Fruit fly (Drosophila melanogaster): ENCODE data around the gene CG14507.

Gene CG14507

dm6 chr3R:29256811-29257439, 29.4 kb upstream of the CG14507 start:
- TF ChIP-seq CG8478 (optimal IDR thresholded peaks at IDR 0.05) (no peak), usp (GFP tag; optimal IDR thresholded peaks at IDR 0.05) (no peak), Dll (optimal IDR thresholded peaks at IDR 0.05) (no peak), pan (optimal IDR thresholded peaks at IDR 0.05) (no peak), EcR (GFP tag; optimal IDR thresholded peaks at IDR 0.05) (no peak), psq (optimal IDR thresholded peaks at IDR 0.05) (no peak)

dm6 chr3R:29255963-29256527, 28.5 kb upstream of the CG14507 start, which contains the start of gene CG45544:
CG45544 (plus strand) TSS chr3R:29256485.
- TF ChIP-seq usp (GFP tag; optimal IDR thresholded peaks at IDR 0.05), result no peak
- TF ChIP-seq EcR (GFP tag; optimal IDR thresholded peaks at IDR 0.05), result peak in 1 of 2 experiments; percentile 12
- TF ChIP-seq pan (optimal IDR thresholded peaks at IDR 0.05), result peak; percentile 1

DNA sequence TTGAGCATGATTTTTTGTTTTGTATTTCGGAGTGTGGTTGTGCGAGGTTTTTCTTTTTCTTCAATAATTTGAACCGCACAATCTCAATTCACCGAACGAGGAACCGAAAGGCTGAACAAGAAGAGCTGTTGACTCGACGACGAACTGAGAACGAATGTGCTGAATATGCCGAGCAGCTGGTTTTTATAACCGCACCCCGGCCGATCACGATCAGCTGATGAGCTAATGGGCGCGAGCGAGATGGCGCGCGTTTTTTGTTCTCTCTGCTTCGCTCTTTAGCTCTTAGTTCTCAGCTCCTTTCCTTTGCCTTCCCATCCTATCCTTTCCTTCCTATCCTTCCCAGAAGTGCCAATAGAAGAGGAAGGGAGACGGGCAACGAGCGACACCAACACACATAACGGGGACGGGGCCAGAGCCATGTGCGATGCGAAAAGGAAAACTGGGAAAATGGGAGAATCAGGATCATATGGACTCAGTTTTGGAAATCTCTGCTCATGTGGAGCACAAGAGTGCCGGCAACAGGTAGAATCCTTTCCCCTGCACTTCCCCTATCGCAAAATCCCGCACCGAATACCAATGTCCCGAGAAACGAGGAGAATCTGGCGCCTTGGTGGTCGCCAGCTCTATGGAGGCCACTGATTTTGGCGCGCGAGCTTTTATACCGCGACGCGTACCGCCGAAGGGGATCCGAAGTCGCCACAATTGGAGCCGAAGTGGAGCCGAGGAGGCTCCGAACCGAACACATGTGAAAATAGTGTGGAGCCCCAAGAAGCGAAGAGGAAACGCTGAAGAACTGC, 27.8 kb upstream of the CG14507 start, which contains the start of gene stg:
stg (minus strand) TSS at position 635 of the 797 bp plus-strand sequence.
- TF ChIP-seq psq (optimal IDR thresholded peaks at IDR 0.05) (no peak), pan (optimal IDR thresholded peaks at IDR 0.05) (no peak), Dll (optimal IDR thresholded peaks at IDR 0.05) (no peak), CG8478 (optimal IDR thresholded peaks at IDR 0.05) (no peak), usp (GFP tag; optimal IDR thresholded peaks at IDR 0.05) (no peak), EcR (GFP tag; optimal IDR thresholded peaks at IDR 0.05) (no peak)

dm6 chr3R:29254383-29254782, 26.9 kb upstream of the CG14507 start:
- TF ChIP-seq CG8478 (optimal IDR thresholded peaks at IDR 0.05) (no peak), Dll (optimal IDR thresholded peaks at IDR 0.05) (no peak), psq (optimal IDR thresholded peaks at IDR 0.05) (no peak), EcR (GFP tag; optimal IDR thresholded peaks at IDR 0.05) (no peak)

DNA sequence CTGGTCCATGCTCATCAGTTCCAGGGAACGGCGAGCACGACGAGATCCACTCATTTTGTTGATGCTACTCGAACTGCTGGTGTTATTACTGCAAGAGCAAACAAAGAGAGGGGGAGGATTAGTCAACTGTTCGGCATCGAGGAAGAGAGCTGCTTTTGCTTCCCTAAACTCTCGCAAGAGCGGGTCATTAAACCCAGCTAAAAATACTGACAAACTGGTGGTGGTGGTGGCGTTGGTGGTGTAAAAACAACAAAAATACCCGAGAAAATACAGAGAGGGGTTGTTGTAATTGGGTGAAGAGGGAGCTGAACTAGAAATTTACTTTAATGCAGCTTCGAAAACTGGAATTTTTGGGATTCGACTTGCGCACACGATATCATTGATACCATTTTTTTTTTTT, 26.3 kb upstream of the CG14507 start:
- peak in 1 of 2 experiments; percentile 50 for TF ChIP-seq EcR (GFP tag; optimal IDR thresholded peaks at IDR 0.05)
- TF ChIP-seq psq (optimal IDR thresholded peaks at IDR 0.05), result no peak

- TF ChIP-seq pan (optimal IDR thresholded peaks at IDR 0.05) (no peak), psq (optimal IDR thresholded peaks at IDR 0.05) (no peak), Dll (optimal IDR thresholded peaks at IDR 0.05) (no peak), CG8478 (optimal IDR thresholded peaks at IDR 0.05) (no peak), usp (GFP tag; optimal IDR thresholded peaks at IDR 0.05) (no peak), EcR (GFP tag; optimal IDR thresholded peaks at IDR 0.05) (no peak)
Measured at dm6 chr3R:29251418-29251817, 23.9 kb upstream of the CG14507 start.

dm6 chr3R:29250272-29251018, 22.9 kb upstream of the CG14507 start, which contains the start of gene SP1029:
SP1029 (minus strand) TSS chr3R:29250451.
- TF ChIP-seq pan (optimal IDR thresholded peaks at IDR 0.05), result no peak
- TF ChIP-seq psq (optimal IDR thresholded peaks at IDR 0.05), result no peak
- peak in 1 of 2 experiments; percentile 37 for TF ChIP-seq EcR (GFP tag; optimal IDR thresholded peaks at IDR 0.05)

- TF ChIP-seq EcR (GFP tag; optimal IDR thresholded peaks at IDR 0.05) (no peak), pan (optimal IDR thresholded peaks at IDR 0.05) (no peak), Dll (optimal IDR thresholded peaks at IDR 0.05) (no peak), usp (GFP tag; optimal IDR thresholded peaks at IDR 0.05) (no peak), psq (optimal IDR thresholded peaks at IDR 0.05) (no peak), CG8478 (optimal IDR thresholded peaks at IDR 0.05) (no peak)
Measured at dm6 chr3R:29244727-29245126, 17.2 kb upstream of the CG14507 start, which contains the start of gene CG31445. CG31445 (minus strand) TSS chr3R:29244827.

DNA sequence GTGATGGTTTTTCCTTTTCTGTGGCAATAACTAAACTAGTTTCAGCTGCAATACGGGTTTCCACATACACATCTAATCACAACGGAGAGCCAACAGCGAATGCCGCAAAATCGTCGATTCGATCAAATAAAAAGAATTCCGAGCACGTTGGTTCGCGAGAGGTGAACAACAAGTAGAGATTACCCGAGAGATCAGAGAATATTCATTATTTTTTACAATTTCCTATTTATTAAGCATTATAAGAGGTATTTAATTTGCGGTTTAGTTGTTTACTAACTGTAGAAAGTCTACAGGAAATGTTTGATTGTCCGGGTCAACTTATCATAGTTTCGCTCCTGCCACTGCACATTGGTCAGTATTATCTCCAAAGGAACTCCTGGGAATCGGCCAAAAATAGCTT, 11.1 kb upstream of the CG14507 start, which contains the start of gene CG11951:
CG11951 (minus strand) TSS at position 101 of the 400 bp plus-strand sequence.
- TF ChIP-seq Dll (optimal IDR thresholded peaks at IDR 0.05) (no peak), usp (GFP tag; optimal IDR thresholded peaks at IDR 0.05) (no peak)

- TF ChIP-seq usp (GFP tag; optimal IDR thresholded peaks at IDR 0.05) (no peak), Dll (optimal IDR thresholded peaks at IDR 0.05) (no peak), CG8478 (optimal IDR thresholded peaks at IDR 0.05) (no peak), EcR (GFP tag; optimal IDR thresholded peaks at IDR 0.05) (no peak), psq (optimal IDR thresholded peaks at IDR 0.05) (no peak), pan (optimal IDR thresholded peaks at IDR 0.05) (no peak)
Measured at dm6 chr3R:29230552-29231102, 3.1 kb upstream of the CG14507 start.

DNA sequence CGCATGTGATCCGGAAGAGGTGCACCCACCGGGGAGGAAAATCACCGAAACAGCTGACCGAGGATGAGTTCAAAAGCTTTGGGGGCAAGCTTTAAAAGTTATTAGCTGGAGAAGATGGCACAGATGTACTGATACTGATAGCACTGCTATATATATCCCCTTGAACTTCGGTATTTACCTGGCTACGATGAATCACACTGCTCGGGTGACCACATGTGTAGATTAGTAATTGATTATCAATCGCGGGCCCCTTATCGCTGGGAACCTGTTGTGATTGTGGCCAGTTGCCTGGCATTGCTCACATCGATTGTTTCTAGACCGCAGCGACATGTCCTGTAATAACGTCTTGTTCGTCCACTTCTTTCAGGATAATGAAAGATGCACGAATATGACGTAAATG, 2.4 kb upstream of the CG14507 start:
- no peak for TF ChIP-seq Dll (optimal IDR thresholded peaks at IDR 0.05)
- TF ChIP-seq CG8478 (optimal IDR thresholded peaks at IDR 0.05), result no peak
- no peak for TF ChIP-seq EcR (GFP tag; optimal IDR thresholded peaks at IDR 0.05)
- TF ChIP-seq psq (optimal IDR thresholded peaks at IDR 0.05), result no peak

Measured in whole organism.